Fruit fly (Drosophila melanogaster) whole organism, wandering third instar larva: Measurements from ENCODE around the gene Nubp1.

Source experiments
- Abd-B ChIP-seq: fragments of >200 bp; optimal IDR thresholded peaks from 2 replicates; lab custom pipeline; 2017; ENCODE audit warnings: missing biosample characterization, missing genetic modification characterization
- CG9705 ChIP-seq: fragments of 200-800 bp; sonication (Bioruptor generic); optimal IDR thresholded peaks from 2 replicates; lab custom pipeline; 2018; ENCODE audit warnings: missing biosample characterization, mild to moderate bottlenecking, missing genetic modification characterization
- Hr83 ChIP-seq: fragments of 200-300 bp; sonication (Bioruptor generic); optimal IDR thresholded peaks from 2 replicates; lab custom pipeline; 2016; ENCODE audit warnings: missing biosample characterization, mild to moderate bottlenecking, missing genetic modification characterization, moderate library complexity; ENCODE audit not compliant: poor library complexity, severe bottlenecking
- N ChIP-seq: fragments of >200 bp; optimal IDR thresholded peaks from 2 replicates; lab custom pipeline; 2018; ENCODE audit warnings: missing biosample characterization, missing external identifiers, missing genetic modification characterization
- Vsx2 ChIP-seq: fragments of 200-300, 225-300 bp; sonication (Bioruptor generic); optimal IDR thresholded peaks from 2 replicates; lab custom pipeline; 2018; ENCODE audit warnings: missing biosample characterization, missing genetic modification characterization; ENCODE audit not compliant: partially characterized antibody
- usp ChIP-seq: fragments of >200 bp; optimal IDR thresholded peaks from 2 replicates; lab custom pipeline; 2017; ENCODE audit warnings: missing biosample characterization, missing genetic modification characterization

- TF ChIP-seq Abd-B (GFP tag; lab: Kevin White, UChicago) (no peak), usp (GFP tag; lab: Kevin White, UChicago) (no peak), Hr83 (GFP tag; lab: Kevin White, UChicago) (no peak), Vsx2 (no peak), N (GFP tag; lab: Kevin White, UChicago) (no peak), CG9705 (GFP tag; lab: Kevin White, UChicago) (peak; percentile 49)
Measured at dm6 chr2L:16727578-16728023, 4.7 kb upstream of the Nubp1 start, which contains the start of gene VhaSFD.
